Worm (Caenorhabditis elegans): ENCODE results near the gene M110.3.

ce11 chrII:8264619-8265018, 48.2 kb upstream of the M110.3 start, which contains the start of gene srdh-1:
- TF ChIP-seq zip-8 (tag; optimal IDR thresholded peaks at IDR 0.05) (no peak), nhr-76 (tag; optimal IDR thresholded peaks at IDR 0.05) (no peak), unc-39 (tag; optimal IDR thresholded peaks at IDR 0.05) (no peak), nhr-237 (tag; optimal IDR thresholded peaks at IDR 0.05) (no peak), lsy-2 (tag; optimal IDR thresholded peaks at IDR 0.05) (no peak)
